Worm (Caenorhabditis elegans) whole organism, early embryonic: Measurements from ENCODE around the gene txdc-17.
"Not testable (repeated sequence)": the region's sequence is repeated elsewhere in the genome, so short reads cannot be mapped to it uniquely, and the experiment has no call there.

ENCODE experiments used
- B0310.2 ChIP-seq: sonication (generic microtip); optimal IDR thresholded peaks from 2 replicates; lab custom pipeline; 2016; ENCODE audit warnings: mild to moderate bottlenecking, missing genetic modification characterization, missing compliant biosample characterization
- F13C5.2 ChIP-seq: sonication (generic microtip); optimal IDR thresholded peaks from 2 replicates; lab custom pipeline; 2017; ENCODE audit warnings: mild to moderate bottlenecking, missing genetic modification characterization, inconsistent platforms, missing compliant biosample characterization
- aly-1 ChIP-seq: sonication (generic microtip); optimal IDR thresholded peaks from 2 replicates; lab custom pipeline; 2016; ENCODE audit warnings: missing genetic modification characterization, missing compliant biosample characterization
- ama-1 ChIP-seq: fragments of 150-350 bp; optimal IDR thresholded peaks from 2 replicates; lab custom pipeline; 2014
- ceh-13 ChIP-seq: fragments of 200-800 bp; sonication (Bioruptor generic); optimal IDR thresholded peaks from 2 replicates; lab custom pipeline; 2018; ENCODE audit warnings: mild to moderate bottlenecking, missing genetic modification characterization, missing compliant biosample characterization
- ceh-36 ChIP-seq: sonication (generic microtip); optimal IDR thresholded peaks from 2 replicates; lab custom pipeline; 2016; ENCODE audit warnings: missing genetic modification characterization, inconsistent platforms, missing compliant biosample characterization
- ets-7 ChIP-seq: sonication (generic microtip); optimal IDR thresholded peaks from 2 replicates; lab custom pipeline; 2016; ENCODE audit warnings: missing genotype, missing genetic modification characterization, missing compliant biosample characterization
- flt-1 ChIP-seq: fragments of 200-800 bp; sonication (Bioruptor generic); IDR thresholded peaks from 2 replicates; pipeline ENCODE4 v1.3.6; 2022; ENCODE audit warnings: missing genetic modification characterization, missing compliant biosample characterization
- hmbx-1 ChIP-seq: sonication (generic microtip); optimal IDR thresholded peaks from 2 replicates; lab custom pipeline; 2016; ENCODE audit warnings: mild to moderate bottlenecking, missing genetic modification characterization, missing compliant biosample characterization
- hmg-4 ChIP-seq: fragments of 200-800 bp; sonication (Bioruptor generic); optimal IDR thresholded peaks from 2 replicates; lab custom pipeline; 2018; ENCODE audit warnings: mild to moderate bottlenecking, missing genetic modification characterization, missing compliant biosample characterization
- hnd-1 ChIP-seq: sonication (generic microtip); optimal IDR thresholded peaks from 2 replicates; lab custom pipeline; 2016; ENCODE audit warnings: missing genetic modification characterization, missing compliant biosample characterization
- pes-1 ChIP-seq: fragments of 200-800 bp; sonication (Bioruptor generic); IDR thresholded peaks from 2 replicates; pipeline ENCODE4 v1.3.6; 2022; ENCODE audit warnings: missing genetic modification reagents, missing genetic modification characterization, missing compliant biosample characterization
- scrt-1 ChIP-seq: fragments of 200-800 bp; sonication (Bioruptor generic); IDR thresholded peaks from 2 replicates; pipeline ENCODE4 v1.3.6; 2022; ENCODE audit warnings: missing genetic modification characterization, missing compliant biosample characterization
- sea-1 ChIP-seq: fragments of 200-800 bp; sonication (Bioruptor generic); conservative IDR thresholded peaks from 2 replicates; pipeline ENCODE4 v1.3.6; 2022; ENCODE audit warnings: missing genetic modification characterization, missing compliant biosample characterization
- tbx-11 ChIP-seq: fragments of 200-800 bp; sonication (Bioruptor generic); IDR thresholded peaks from 2 replicates; pipeline ENCODE4 v1.3.6; 2022; ENCODE audit warnings: missing genetic modification characterization, missing compliant biosample characterization
- tbx-37 ChIP-seq: fragments of 200-800 bp; sonication (Bioruptor generic); conservative IDR thresholded peaks from 2 replicates; pipeline ENCODE4 v1.3.6; 2022; ENCODE audit warnings: missing genetic modification reagents, missing genetic modification characterization, missing compliant biosample characterization
- tra-4 ChIP-seq: sonication (generic microtip); optimal IDR thresholded peaks from 2 replicates; lab custom pipeline; 2017; ENCODE audit warnings: missing genetic modification characterization, missing compliant biosample characterization

The txdc-17 gene

DNA sequence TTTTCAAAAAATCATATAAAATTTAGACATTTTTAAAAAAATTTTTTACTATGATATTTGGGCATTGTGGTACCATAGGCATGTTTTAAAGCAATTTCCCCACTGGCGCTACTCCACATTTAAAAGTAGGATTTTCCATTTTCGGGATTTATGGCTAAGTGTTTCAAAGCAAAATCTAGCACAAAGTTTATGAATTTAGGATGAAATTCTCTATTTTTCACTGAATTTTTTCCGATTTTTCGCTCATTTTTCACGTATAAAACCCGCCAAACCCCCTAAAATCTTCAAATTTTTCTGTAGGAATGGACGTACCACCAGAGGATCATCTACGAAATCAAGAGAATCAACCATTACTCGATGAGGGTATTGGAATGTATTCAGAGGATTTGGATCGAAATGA, 15.5 kb upstream of the txdc-17 start, which contains the start of gene pipp-4P:
pipp-4P (plus strand) TSS at position 301 of the 400 bp plus-strand sequence.
- TF ChIP-seq hnd-1 (tag; lab: Kevin White, UChicago), result no peak
- TF ChIP-seq ama-1, result no peak
- no peak for TF ChIP-seq aly-1
- TF ChIP-seq ets-7 (tag; lab: Kevin White, UChicago), result no peak
- TF ChIP-seq ceh-13 (GFP tag; lab: Kevin White, UChicago), result no peak
- TF ChIP-seq tra-4 (tag; lab: Kevin White, UChicago), result no peak
- no peak for TF ChIP-seq tbx-11 (GFP tag; lab: Robert Waterston, UW)
- no peak for TF ChIP-seq ceh-36 (tag; lab: Kevin White, UChicago)

DNA sequence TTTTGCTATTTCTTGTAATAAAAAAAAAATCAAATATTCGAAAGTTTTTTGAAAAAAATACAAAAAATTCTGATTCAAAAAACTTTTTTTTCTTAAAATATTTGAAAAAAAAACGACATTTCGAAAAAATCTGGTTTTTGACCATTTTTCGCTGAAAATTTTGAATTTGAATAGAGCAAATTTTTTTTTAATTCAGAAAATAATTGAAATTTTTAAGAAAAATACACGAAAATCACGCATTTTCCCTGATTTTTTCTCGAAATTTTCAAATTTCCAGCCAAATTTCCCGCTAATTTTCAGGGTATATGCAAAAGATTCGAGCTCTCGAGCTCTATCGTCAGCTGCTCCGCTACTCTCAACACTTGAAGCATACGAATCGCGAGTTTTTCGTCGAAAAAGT, 7.7 kb upstream of the txdc-17 start, which contains the start of gene Y71H2AM.1:
Y71H2AM.1 (plus strand) TSS at position 301 of the 400 bp plus-strand sequence.
- no peak for TF ChIP-seq hnd-1 (tag; lab: Kevin White, UChicago)
- TF ChIP-seq tbx-37, result no peak
- TF ChIP-seq tbx-11 (GFP tag; lab: Robert Waterston, UW), result no peak
- no peak for TF ChIP-seq tra-4 (tag; lab: Kevin White, UChicago)
- no peak for TF ChIP-seq B0310.2
- TF ChIP-seq ceh-36 (tag; lab: Kevin White, UChicago), result no peak
- no peak for TF ChIP-seq F13C5.2 (tag; lab: Kevin White, UChicago)
- no peak for TF ChIP-seq pes-1 (GFP tag; lab: Robert Waterston, UW)
- no peak for TF ChIP-seq ceh-13 (GFP tag; lab: Kevin White, UChicago)
- no peak for TF ChIP-seq ama-1
- no peak for TF ChIP-seq hmbx-1 (tag; lab: Kevin White, UChicago)
- no peak for TF ChIP-seq scrt-1
- TF ChIP-seq sea-1, result no peak
- no peak for TF ChIP-seq flt-1
- TF ChIP-seq aly-1, result no peak
- no peak for TF ChIP-seq ets-7 (tag; lab: Kevin White, UChicago)
- no peak for TF ChIP-seq hmg-4

DNA sequence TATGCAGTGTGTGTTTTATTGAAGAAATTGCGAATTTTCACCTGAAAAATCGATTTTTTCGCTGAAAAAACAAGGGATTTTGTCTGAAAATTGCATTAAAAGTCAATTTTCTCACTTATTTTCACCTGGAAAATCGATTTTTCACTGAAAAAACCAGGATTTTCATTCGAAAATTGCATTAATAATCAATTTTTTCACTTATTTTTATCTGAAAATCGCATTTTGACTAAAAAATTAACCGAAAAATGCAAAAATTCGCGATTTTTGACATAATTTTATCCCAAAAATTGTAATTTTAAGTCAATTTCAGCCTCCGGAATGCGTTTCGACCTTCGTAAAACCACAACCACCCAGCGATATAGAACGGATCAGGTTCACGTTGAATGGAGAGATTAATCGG, 2.0 kb upstream of the txdc-17 start, which contains the start of gene Y71H2AM.29:
Y71H2AM.29 (plus strand) TSS at position 301 of the 400 bp plus-strand sequence.
- TF ChIP-seq sea-1 (no peak), tra-4 (tag; lab: Kevin White, UChicago) (no peak)

DNA sequence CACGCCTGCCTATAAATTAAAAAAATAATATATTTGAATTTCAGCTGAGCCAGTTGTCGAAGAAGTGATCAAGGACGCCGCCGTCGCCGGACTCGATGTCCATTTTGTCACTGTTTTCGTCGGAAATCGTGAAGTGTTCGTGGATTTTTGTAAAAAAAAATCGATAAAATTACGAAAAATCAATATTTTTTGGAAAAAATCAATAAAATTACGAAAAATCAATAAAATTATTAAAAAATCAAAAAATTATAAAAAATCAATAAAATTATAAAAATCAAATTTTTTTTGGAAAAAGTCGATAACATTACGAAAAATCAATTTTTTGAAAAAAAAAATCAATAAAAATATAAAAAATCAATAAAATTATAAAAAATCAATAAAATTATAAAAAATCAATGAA, 535 bp downstream of the txdc-17 start:
- TF ChIP-seq hnd-1 (tag; lab: Kevin White, UChicago) (no peak), ama-1 (no peak), pes-1 (GFP tag; lab: Robert Waterston, UW) (no peak), ceh-13 (GFP tag; lab: Kevin White, UChicago) (no peak), flt-1 (no peak), F13C5.2 (tag; lab: Kevin White, UChicago) (no peak), hmbx-1 (tag; lab: Kevin White, UChicago) (no peak), tra-4 (tag; lab: Kevin White, UChicago) (no peak), ets-7 (tag; lab: Kevin White, UChicago) (no peak), B0310.2 (no peak)

DNA sequence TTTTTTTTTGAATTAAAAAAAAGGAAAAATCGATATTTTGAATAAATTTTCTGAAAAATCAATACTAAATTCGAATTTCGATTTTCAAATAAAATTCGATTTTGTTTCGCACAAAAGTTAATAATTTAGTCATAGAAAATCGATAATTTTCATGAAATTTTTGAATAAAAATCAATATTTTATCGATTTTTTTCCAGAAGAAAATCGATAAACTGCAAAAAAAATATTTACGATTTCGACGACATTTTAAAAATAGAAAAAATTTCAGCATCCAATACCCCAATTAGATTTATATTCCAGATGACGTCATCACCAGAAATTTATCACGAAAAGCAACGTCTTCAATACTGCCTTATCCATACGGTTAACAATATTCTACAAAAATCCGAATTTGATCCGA, 1.9 kb downstream of the txdc-17 start, which contains the start of gene josd-1:
josd-1 (plus strand) TSS at position 301 of the 400 bp plus-strand sequence.
- TF ChIP-seq tbx-37, result no peak
- TF ChIP-seq hmbx-1 (tag; lab: Kevin White, UChicago), result no peak
- no peak for TF ChIP-seq sea-1
- no peak for TF ChIP-seq ets-7 (tag; lab: Kevin White, UChicago)
- TF ChIP-seq ceh-36 (tag; lab: Kevin White, UChicago), result no peak
- TF ChIP-seq hnd-1 (tag; lab: Kevin White, UChicago), result no peak
- TF ChIP-seq aly-1, result no peak
- TF ChIP-seq scrt-1, result no peak
- TF ChIP-seq ceh-13 (GFP tag; lab: Kevin White, UChicago), result no peak
- TF ChIP-seq tra-4 (tag; lab: Kevin White, UChicago), result no peak
- no peak for TF ChIP-seq B0310.2
- TF ChIP-seq flt-1, result no peak
- no peak for TF ChIP-seq tbx-11 (GFP tag; lab: Robert Waterston, UW)
- no peak for TF ChIP-seq ama-1
- TF ChIP-seq hmg-4, result no peak
- TF ChIP-seq pes-1 (GFP tag; lab: Robert Waterston, UW), result no peak
- TF ChIP-seq F13C5.2 (tag; lab: Kevin White, UChicago), result no peak

DNA sequence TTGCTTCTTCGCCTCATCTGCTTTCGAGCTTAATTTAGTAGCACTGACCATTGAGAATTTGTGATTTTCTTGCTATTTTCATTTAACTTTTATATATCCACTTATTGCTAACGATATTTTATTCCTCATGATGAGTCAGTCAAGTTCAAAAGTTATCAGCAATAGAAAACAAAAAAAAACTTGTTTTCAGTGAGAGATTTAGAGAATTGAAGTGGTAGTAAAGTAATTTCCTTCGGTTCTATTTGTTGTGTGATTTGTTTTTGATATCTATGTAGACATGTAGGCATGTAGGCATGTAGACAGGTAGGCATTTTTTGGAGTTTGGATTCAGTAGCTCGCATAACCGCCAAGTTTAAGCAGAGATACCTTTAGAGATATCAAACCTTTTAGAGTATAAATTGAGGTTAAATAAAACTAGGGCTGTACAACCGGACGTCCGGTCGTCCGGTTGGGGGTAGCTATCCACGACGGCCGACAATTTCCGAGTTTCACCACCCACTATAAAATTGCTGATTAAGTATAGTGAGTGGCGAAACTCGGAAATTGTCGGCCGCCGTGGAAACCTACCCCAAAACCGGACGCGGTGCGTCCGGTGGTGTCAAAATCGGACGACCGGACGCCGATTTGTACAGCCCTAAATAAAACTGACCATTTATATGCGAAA, 6.5 kb downstream of the txdc-17 start, which contains the start of gene Y71H2AR.2:
Y71H2AR.2 (minus strand) TSS at position 51 of the 664 bp plus-strand sequence.
- TF ChIP-seq tbx-37 (no peak), B0310.2 (no peak), ceh-36 (tag; lab: Kevin White, UChicago) (no peak), F13C5.2 (tag; lab: Kevin White, UChicago) (no peak), pes-1 (GFP tag; lab: Robert Waterston, UW) (no peak), tbx-11 (GFP tag; lab: Robert Waterston, UW) (no peak), hmg-4 (no peak), flt-1 (no peak), hmbx-1 (tag; lab: Kevin White, UChicago) (no peak), sea-1 (no peak)

DNA sequence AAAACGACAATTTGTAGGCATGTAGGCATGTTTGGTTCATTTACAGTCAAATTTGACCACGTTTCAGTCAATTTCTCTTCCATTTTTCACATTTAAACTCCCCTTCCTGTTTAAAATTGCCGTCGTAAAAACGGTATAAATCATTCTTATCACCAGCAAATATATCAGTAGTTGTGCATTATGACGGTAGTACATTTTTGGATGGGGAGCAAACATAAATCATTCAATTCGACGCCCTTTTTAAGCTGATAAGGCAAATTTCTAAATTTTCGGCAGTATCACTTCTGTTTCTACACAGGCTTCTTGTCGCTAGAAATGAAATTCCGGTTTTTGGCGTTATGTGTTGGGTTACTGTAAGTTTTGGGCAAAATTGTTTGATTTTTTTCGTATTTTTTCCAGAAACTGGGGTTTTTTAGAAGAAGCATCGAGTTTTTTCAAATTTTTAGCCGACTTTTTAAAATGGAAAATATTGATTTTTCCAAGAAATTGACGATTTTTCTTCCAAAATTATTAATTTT, 7.5 kb downstream of the txdc-17 start, which contains the start of gene H34I24.2:
H34I24.2 (plus strand) TSS at position 189 of the 518 bp plus-strand sequence.
- TF ChIP-seq hmg-4 (no peak), tra-4 (tag; lab: Kevin White, UChicago) (no peak), sea-1 (no peak), pes-1 (GFP tag; lab: Robert Waterston, UW) (no peak), scrt-1 (no peak), hmbx-1 (tag; lab: Kevin White, UChicago) (no peak)

DNA sequence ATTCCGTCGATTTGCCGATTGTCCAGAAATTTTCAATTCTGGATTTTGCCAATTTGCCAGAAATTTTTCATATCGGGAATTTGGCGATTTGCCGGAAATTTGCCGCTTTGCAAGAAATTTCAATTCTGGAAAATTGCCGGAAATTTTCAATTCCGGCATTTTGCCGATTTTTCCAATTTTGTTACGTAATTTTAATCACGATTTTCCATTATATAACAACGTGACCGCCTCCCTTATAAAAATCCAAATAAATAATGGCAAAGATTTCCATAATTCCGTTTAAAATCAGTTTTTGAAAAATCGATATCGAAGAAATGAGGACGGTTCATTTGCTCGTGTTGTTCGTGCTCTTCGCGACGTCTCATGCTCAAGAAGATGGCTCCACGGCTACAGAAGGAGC, 12.3 kb downstream of the txdc-17 start, which contains the start of gene H34I24.1:
H34I24.1 (plus strand) TSS at position 301 of the 400 bp plus-strand sequence.
- TF ChIP-seq aly-1; ama-1; ceh-13 (GFP tag; lab: Kevin White, UChicago): not testable (repeated sequence)
